Worm (Caenorhabditis elegans) whole organism, late embryonic: ENCODE data around the gene D1054.5.
A peak's percentile ranks its signal among the peaks of the same experiment; 100 is the strongest.

Source experiments
- C08G9.2 ChIP-seq: sonication (generic microtip); optimal IDR thresholded peaks from 2 replicates; lab custom pipeline; 2016; ENCODE audit warnings: mild to moderate bottlenecking, missing genetic modification characterization, moderate library complexity, missing compliant biosample characterization
- C38D4.7 ChIP-seq: fragments of 200-800 bp; sonication (Bioruptor generic); optimal IDR thresholded peaks from 2 replicates; lab custom pipeline; 2018; ENCODE audit warnings: mild to moderate bottlenecking, missing genetic modification characterization, moderate library complexity, missing compliant biosample characterization
- F13H6.1 ChIP-seq: sonication (generic microtip); optimal IDR thresholded peaks from 2 replicates; lab custom pipeline; 2016; ENCODE audit warnings: missing genetic modification characterization, missing compliant biosample characterization
- K02D7.2 ChIP-seq: sonication (generic microtip); optimal IDR thresholded peaks from 2 replicates; lab custom pipeline; 2017; ENCODE audit warnings: mild to moderate bottlenecking, missing genetic modification characterization, missing compliant biosample characterization
- K09A11.1 ChIP-seq: sonication (generic microtip); optimal IDR thresholded peaks from 2 replicates; lab custom pipeline; 2017; ENCODE audit warnings: antibody characterized with exemption, mild to moderate bottlenecking, missing genetic modification characterization, missing compliant biosample characterization; ENCODE audit not compliant: insufficient read depth
- Y22D7AL.16 ChIP-seq: sonication (generic microtip); optimal IDR thresholded peaks from 2 replicates; lab custom pipeline; 2016; ENCODE audit warnings: missing genetic modification characterization, missing compliant biosample characterization
- ama-1 ChIP-seq: fragments of 150-350 bp; optimal IDR thresholded peaks from 2 replicates; lab custom pipeline; 2014
- ceh-18 ChIP-seq: sonication (generic microtip); optimal IDR thresholded peaks from 2 replicates; lab custom pipeline; 2016; ENCODE audit warnings: missing genetic modification characterization, missing compliant biosample characterization
- ceh-19 ChIP-seq: fragments of 200-800 bp; sonication (Bioruptor generic); optimal IDR thresholded peaks from 2 replicates; lab custom pipeline; 2018; ENCODE audit warnings: mild to moderate bottlenecking, missing genetic modification characterization, missing compliant biosample characterization
- ceh-2 ChIP-seq: sonication (generic microtip); optimal IDR thresholded peaks from 2 replicates; lab custom pipeline; 2016; ENCODE audit warnings: missing genotype, missing genetic modification characterization, missing compliant biosample characterization
- ceh-22 ChIP-seq: sonication (generic microtip); optimal IDR thresholded peaks from 2 replicates; lab custom pipeline; 2017; ENCODE audit warnings: missing biosample characterization, missing genetic modification characterization
- ceh-24 ChIP-seq: sonication (generic microtip); optimal IDR thresholded peaks from 2 replicates; lab custom pipeline; 2016; ENCODE audit warnings: mild to moderate bottlenecking, missing genetic modification characterization, missing compliant biosample characterization
- ceh-30 ChIP-seq: fragments of 150-350 bp; optimal IDR thresholded peaks from 2 replicates; lab custom pipeline; 2014; ENCODE audit warnings: missing biosample characterization, missing genetic modification characterization
- ceh-31 ChIP-seq: sonication (generic microtip); optimal IDR thresholded peaks from 2 replicates; lab custom pipeline; 2016; ENCODE audit warnings: missing genetic modification characterization, missing compliant biosample characterization
- ceh-34 ChIP-seq: sonication (generic microtip); optimal IDR thresholded peaks from 2 replicates; lab custom pipeline; 2016; ENCODE audit warnings: mild to moderate bottlenecking, missing genetic modification characterization, missing compliant biosample characterization
- ceh-45 ChIP-seq: fragments of 200-800 bp; sonication (Bioruptor generic); IDR thresholded peaks from 2 replicates; pipeline ENCODE4 v1.3.6; 2022; ENCODE audit warnings: missing genetic modification reagents, missing genetic modification characterization, missing compliant biosample characterization
- ceh-6 ChIP-seq: fragments of 200-800 bp; sonication (Bioruptor generic); optimal IDR thresholded peaks from 2 replicates; lab custom pipeline; 2018; ENCODE audit warnings: mild to moderate bottlenecking, missing genetic modification characterization, missing compliant biosample characterization
- elt-2 ChIP-seq: sonication (generic microtip); optimal IDR thresholded peaks from 2 replicates; lab custom pipeline; 2016; ENCODE audit warnings: missing genetic modification reagents, missing genetic modification characterization, missing compliant biosample characterization
- fax-1 ChIP-seq: sonication (generic microtip); optimal IDR thresholded peaks from 2 replicates; lab custom pipeline; 2016; ENCODE audit warnings: missing genotype, missing genetic modification characterization, missing compliant biosample characterization
- fkh-10 ChIP-seq: fragments of 150-350 bp; optimal IDR thresholded peaks from 2 replicates; lab custom pipeline; 2014; ENCODE audit warnings: missing biosample characterization, missing genetic modification reagents, missing genetic modification characterization
- gmeb-2 ChIP-seq: sonication (generic microtip); optimal IDR thresholded peaks from 2 replicates; lab custom pipeline; 2016; ENCODE audit warnings: missing genetic modification characterization, inconsistent platforms, missing compliant biosample characterization
- hlh-13 ChIP-seq: fragments of 200-800 bp; sonication (Bioruptor generic); optimal IDR thresholded peaks from 2 replicates; lab custom pipeline; 2018; ENCODE audit warnings: mild to moderate bottlenecking, missing genetic modification characterization, missing compliant biosample characterization
- hlh-15 ChIP-seq: sonication (generic microtip); optimal IDR thresholded peaks from 2 replicates; lab custom pipeline; 2016; ENCODE audit warnings: missing genetic modification characterization, missing compliant biosample characterization
- hlh-30 ChIP-seq: sonication (generic microtip); optimal IDR thresholded peaks from 2 replicates; lab custom pipeline; 2017; ENCODE audit warnings: antibody characterized with exemption, missing genetic modification characterization, missing compliant biosample characterization; ENCODE audit not compliant: insufficient read depth
- hlh-6 ChIP-seq: sonication (generic microtip); optimal IDR thresholded peaks from 2 replicates; lab custom pipeline; 2016; ENCODE audit warnings: missing genotype, missing genetic modification characterization, missing compliant biosample characterization
- hlh-8 ChIP-seq: sonication (generic microtip); optimal IDR thresholded peaks from 2 replicates; lab custom pipeline; 2016; ENCODE audit warnings: missing genotype, missing genetic modification characterization, missing compliant biosample characterization
- lim-6 ChIP-seq: sonication (generic microtip); optimal IDR thresholded peaks from 2 replicates; lab custom pipeline; 2016; ENCODE audit warnings: missing genetic modification characterization, missing compliant biosample characterization
- lin-11 ChIP-seq: fragments of 200-800 bp; sonication (Bioruptor generic); optimal IDR thresholded peaks from 2 replicates; lab custom pipeline; 2018; ENCODE audit warnings: mild to moderate bottlenecking, missing genetic modification characterization, missing compliant biosample characterization
- npax-4 ChIP-seq: sonication (generic microtip); optimal IDR thresholded peaks from 2 replicates; lab custom pipeline; 2016; ENCODE audit warnings: missing genetic modification characterization, missing compliant biosample characterization
- odd-2 ChIP-seq: sonication (generic microtip); optimal IDR thresholded peaks from 2 replicates; lab custom pipeline; 2017; ENCODE audit warnings: antibody characterized with exemption, mild to moderate bottlenecking, missing genetic modification characterization, missing compliant biosample characterization
- pat-9 ChIP-seq: fragments of 200-800 bp; sonication (Bioruptor generic); optimal IDR thresholded peaks from 2 replicates; lab custom pipeline; 2018; ENCODE audit warnings: mild to moderate bottlenecking, missing genetic modification characterization, moderate library complexity, missing compliant biosample characterization
- pax-1 ChIP-seq: fragments of 150-350 bp; optimal IDR thresholded peaks from 2 replicates; lab custom pipeline; 2014; ENCODE audit warnings: missing biosample characterization, missing genetic modification characterization
- pha-2 ChIP-seq: sonication (generic microtip); optimal IDR thresholded peaks from 2 replicates; lab custom pipeline; 2017; ENCODE audit warnings: mild to moderate bottlenecking, missing genetic modification characterization, missing compliant biosample characterization
- pha-4 ChIP-seq: fragments of 150-350 bp; optimal IDR thresholded peaks from 2 replicates; lab custom pipeline; 2018; ENCODE audit warnings: missing biosample characterization, missing genetic modification reagents, missing genetic modification characterization
- pqm-1 ChIP-seq: sonication (generic microtip); optimal IDR thresholded peaks from 2 replicates; lab custom pipeline; 2016; ENCODE audit warnings: missing genetic modification characterization, missing compliant biosample characterization
- ref-2 ChIP-seq: sonication (generic microtip); optimal IDR thresholded peaks from 2 replicates; lab custom pipeline; 2016; ENCODE audit warnings: missing genetic modification characterization, missing compliant biosample characterization
- rnt-1 ChIP-seq: sonication (generic microtip); optimal IDR thresholded peaks from 2 replicates; lab custom pipeline; 2016; ENCODE audit warnings: missing genetic modification characterization, missing compliant biosample characterization
- sdc-2 ChIP-seq: sonication (generic microtip); optimal IDR thresholded peaks from 2 replicates; lab custom pipeline; 2016; ENCODE audit warnings: missing genotype, missing genetic modification characterization, missing compliant biosample characterization
- sox-4 ChIP-seq: sonication (generic microtip); optimal IDR thresholded peaks from 2 replicates; lab custom pipeline; 2017; ENCODE audit warnings: mild to moderate bottlenecking, missing genetic modification characterization, inconsistent platforms, missing compliant biosample characterization
- tbx-2 ChIP-seq: sonication (generic microtip); optimal IDR thresholded peaks from 2 replicates; lab custom pipeline; 2016; ENCODE audit warnings: missing genetic modification characterization, missing compliant biosample characterization
- ttx-3 ChIP-seq: sonication (generic microtip); optimal IDR thresholded peaks from 2 replicates; lab custom pipeline; 2016; ENCODE audit warnings: missing genetic modification reagents, missing genetic modification characterization, missing compliant biosample characterization
- unc-3 ChIP-seq, 2 experiments: fragments of 200-800 bp in 1 of 2; sonication (Bioruptor generic) in 1 of 2; sonication (generic microtip) in 1 of 2; conservative IDR thresholded peaks in 1 of 2; optimal IDR thresholded peaks in 1 of 2; 2 replicates each; pipeline versions ENCODE4 v1.3.6 to Lab custom; 2016 to 2022; ENCODE audit warnings: missing compliant biosample characterization in 2 of 2, missing genetic modification characterization in 2 of 2, missing genetic modification reagents in 1 of 2
- unc-42 ChIP-seq: sonication (generic microtip); optimal IDR thresholded peaks from 2 replicates; lab custom pipeline; 2016; ENCODE audit warnings: missing genotype, missing genetic modification characterization, missing compliant biosample characterization
- unc-55 ChIP-seq: sonication (generic microtip); optimal IDR thresholded peaks from 2 replicates; lab custom pipeline; 2017; ENCODE audit warnings: missing biosample characterization, missing genetic modification reagents, missing genetic modification characterization
- unc-86 ChIP-seq: sonication (generic microtip); optimal IDR thresholded peaks from 2 replicates; lab custom pipeline; 2016; ENCODE audit warnings: missing genetic modification characterization, missing compliant biosample characterization

The D1054.5 gene

ce11 chrV:10813425-10814156 lies 37.2 kb upstream of the D1054.5 start, which contains the start of the genes C29A12.1 and lig-1:
Gene C29A12.1 (minus strand): TSS chrV:10813487.
Gene lig-1 (plus strand): TSS chrV:10814106.
- TF ChIP-seq ref-2 (tag; lab: Kevin White, UChicago) (no peak), ceh-31 (tag; lab: Kevin White, UChicago) (peak; percentile 16)

- TF ChIP-seq hlh-6 (tag; lab: Kevin White, UChicago) (no peak), lim-6 (tag; lab: Kevin White, UChicago) (no peak), pha-4 (tag; lab: Kevin White, UChicago) (no peak), ceh-19 (no peak), fkh-10 (no peak), pha-2 (tag; lab: Kevin White, UChicago) (no peak), unc-42 (tag; lab: Kevin White, UChicago) (no peak), tbx-2 (tag; lab: Kevin White, UChicago) (no peak), F13H6.1 (tag; lab: Kevin White, UChicago) (no peak), K09A11.1 (tag; lab: Kevin White, UChicago) (no peak)
These were observed 35.4 kb upstream of the D1054.5 start, which contains the start of gene C29A12.22 for ce11 chrV:10811763-10812162. Gene C29A12.22 (plus strand): TSS chrV:10812063.

ce11 chrV:10807862-10808327 lies 31.5 kb upstream of the D1054.5 start, which contains the start of gene plrg-1:
Gene plrg-1 (minus strand): TSS chrV:10807912.
- TF ChIP-seq lin-11 (tag; lab: Kevin White, UChicago): peak; percentile 79
- peak; percentile 91 for TF ChIP-seq K09A11.1 (tag; lab: Kevin White, UChicago)
- peak; percentile 67 for TF ChIP-seq K02D7.2 (tag; lab: Kevin White, UChicago)
- TF ChIP-seq pqm-1 (tag; lab: Kevin White, UChicago): peak; percentile 46
- peak; percentile 82 for TF ChIP-seq pha-2 (tag; lab: Kevin White, UChicago)
- peak; percentile 71 for TF ChIP-seq ceh-22
- TF ChIP-seq pat-9 (tag; lab: Kevin White, UChicago): peak; percentile 83
- peak; percentile 63 for TF ChIP-seq Y22D7AL.16 (tag; lab: Kevin White, UChicago)
- peak; percentile 90 for TF ChIP-seq rnt-1
- peak; percentile 57 for TF ChIP-seq npax-4 (tag; lab: Kevin White, UChicago)
- TF ChIP-seq unc-42 (tag; lab: Kevin White, UChicago): peak; percentile 71
- peak; percentile 78 for TF ChIP-seq hlh-8
- TF ChIP-seq ceh-2 (tag; lab: Kevin White, UChicago): peak; percentile 88
- TF ChIP-seq sox-4 (tag; lab: Kevin White, UChicago): peak; percentile 85
- peak; percentile 93 for TF ChIP-seq ceh-31 (tag; lab: Kevin White, UChicago)
- peak; percentile 92 for TF ChIP-seq tbx-2 (tag; lab: Kevin White, UChicago)
- TF ChIP-seq unc-55 (GFP tag; lab: Kevin White, UChicago): peak; percentile 11
- peak; percentile 74 for TF ChIP-seq C38D4.7 (GFP tag; lab: Kevin White, UChicago)
- TF ChIP-seq F13H6.1 (tag; lab: Kevin White, UChicago): peak; percentile 77
- TF ChIP-seq ceh-6 (GFP tag; lab: Kevin White, UChicago): peak; percentile 82
- TF ChIP-seq hlh-30 (tag; lab: Kevin White, UChicago): peak; percentile 70
- no peak for TF ChIP-seq hlh-13 (GFP tag; lab: Kevin White, UChicago)
- TF ChIP-seq C08G9.2: peak; percentile 79
- peak; percentile 49 for TF ChIP-seq pax-1 (tag; lab: Kevin White, UChicago)
- TF ChIP-seq ceh-34 (tag; lab: Kevin White, UChicago): peak; percentile 94
- peak; percentile 85 for TF ChIP-seq unc-86 (tag; lab: Kevin White, UChicago)
- TF ChIP-seq ceh-24 (tag; lab: Kevin White, UChicago): no peak
- peak; percentile 76 for TF ChIP-seq ceh-45 (GFP tag; lab: Robert Waterston, UW)
- peak; percentile 92 for TF ChIP-seq elt-2
- TF ChIP-seq unc-3 (GFP tag; conservative IDR thresholded peaks at IDR 0.05; lab: Robert Waterston, UW): peak; percentile 86
- TF ChIP-seq unc-3 (tag; optimal IDR thresholded peaks at IDR 0.05; lab: Kevin White, UChicago): peak; percentile 86
- TF ChIP-seq ceh-30: no peak
- TF ChIP-seq sdc-2 (tag; lab: Kevin White, UChicago): peak; percentile 79
- peak; percentile 86 for TF ChIP-seq ceh-18
- TF ChIP-seq ama-1 (lab: Kevin White, UChicago): no peak
- TF ChIP-seq ttx-3 (tag; lab: Kevin White, UChicago): peak; percentile 83
- peak; percentile 78 for TF ChIP-seq fax-1 (tag; lab: Kevin White, UChicago)
- peak; percentile 67 for TF ChIP-seq hlh-15 (tag; lab: Kevin White, UChicago)
- peak; percentile 71 for TF ChIP-seq gmeb-2 (tag; lab: Kevin White, UChicago)
- TF ChIP-seq odd-2 (tag; lab: Kevin White, UChicago): peak; percentile 37
